Worm (Caenorhabditis elegans): ENCODE results near the gene eak-7.

Gene eak-7

ce11 chrIV:12581046-12581445 is 15.3 kb upstream of the eak-7 start, which contains the start of gene K08E7.6:
Gene K08E7.6 (minus strand): TSS chrIV:12581146.
- no peak for TF ChIP-seq lin-13 (GFP tag; optimal IDR thresholded peaks at IDR 0.05)
- no peak for TF ChIP-seq blmp-1 (tag; optimal IDR thresholded peaks at IDR 0.05; ENCODE audit: insufficient read depth)
- TF ChIP-seq snpc-4 (tag; optimal IDR thresholded peaks at IDR 0.05): no peak

- no peak for TF ChIP-seq nhr-6 (tag; optimal IDR thresholded peaks at IDR 0.05)
- TF ChIP-seq ZK546.5 (tag; optimal IDR thresholded peaks at IDR 0.05): no peak
- no peak for TF ChIP-seq R02D3.7 (tag; optimal IDR thresholded peaks at IDR 0.05)
- no peak for TF ChIP-seq skn-1 (tag; optimal IDR thresholded peaks at IDR 0.05)
- TF ChIP-seq nhr-10 (tag; optimal IDR thresholded peaks at IDR 0.05): no peak
- no peak for TF ChIP-seq ama-1 (optimal IDR thresholded peaks at IDR 0.05)
- no peak for TF ChIP-seq nhr-12 (tag; optimal IDR thresholded peaks at IDR 0.05)
- no peak for TF ChIP-seq unc-62 (GFP tag; optimal IDR thresholded peaks at IDR 0.05)
- no peak for TF ChIP-seq dmd-4 (tag; optimal IDR thresholded peaks at IDR 0.05)
- no peak for TF ChIP-seq sma-9 (GFP tag; optimal IDR thresholded peaks at IDR 0.05)
- no peak for TF ChIP-seq sma-9 (tag; optimal IDR thresholded peaks at IDR 0.05)
- no peak for TF ChIP-seq egl-27 (tag; optimal IDR thresholded peaks at IDR 0.05)
These were observed 8.5 kb upstream of the eak-7 start for ce11 chrIV:12574265-12574664.

ce11 chrIV:12573068-12573467 is 7.3 kb upstream of the eak-7 start, which contains the start of gene K08E7.5:
Gene K08E7.5 (plus strand): TSS chrIV:12573368.
- TF ChIP-seq lin-13 (GFP tag; optimal IDR thresholded peaks at IDR 0.05) (no peak), dmd-4 (tag; optimal IDR thresholded peaks at IDR 0.05) (no peak), unc-55 (GFP tag; optimal IDR thresholded peaks at IDR 0.05) (no peak), R02D3.7 (tag; optimal IDR thresholded peaks at IDR 0.05) (no peak), nhr-10 (tag; optimal IDR thresholded peaks at IDR 0.05) (no peak), nhr-237 (tag; optimal IDR thresholded peaks at IDR 0.05) (no peak), mdl-1 (tag; optimal IDR thresholded peaks at IDR 0.05) (no peak), ama-1 (optimal IDR thresholded peaks at IDR 0.05) (no peak), lsy-2 (tag; optimal IDR thresholded peaks at IDR 0.05) (no peak)

ce11 chrIV:12571047-12571446 is 5.3 kb upstream of the eak-7 start, which contains the start of gene K08E7.4:
Gene K08E7.4 (minus strand): TSS chrIV:12571147.
- TF ChIP-seq nhr-12 (tag; optimal IDR thresholded peaks at IDR 0.05): no peak
- no peak for TF ChIP-seq ama-1 (optimal IDR thresholded peaks at IDR 0.05)
- TF ChIP-seq lsy-2 (tag; optimal IDR thresholded peaks at IDR 0.05): no peak
- TF ChIP-seq ztf-4 (tag; optimal IDR thresholded peaks at IDR 0.05): no peak
- no peak for TF ChIP-seq nhr-10 (tag; optimal IDR thresholded peaks at IDR 0.05)
- no peak for TF ChIP-seq lin-39 (tag; optimal IDR thresholded peaks at IDR 0.05)
- no peak for TF ChIP-seq sma-9 (GFP tag; optimal IDR thresholded peaks at IDR 0.05)
- TF ChIP-seq sma-9 (tag; optimal IDR thresholded peaks at IDR 0.05): no peak
- TF ChIP-seq mdl-1 (tag; optimal IDR thresholded peaks at IDR 0.05): no peak
- no peak for TF ChIP-seq skn-1 (tag; optimal IDR thresholded peaks at IDR 0.05)
- TF ChIP-seq sem-4 (tag; optimal IDR thresholded peaks at IDR 0.05): no peak
- no peak for TF ChIP-seq Y55F3AM.14 (GFP tag; optimal IDR thresholded peaks at IDR 0.05)

ce11 chrIV:12570546-12570945 is 4.8 kb upstream of the eak-7 start:
- TF ChIP-seq ztf-11 (tag; optimal IDR thresholded peaks at IDR 0.05) (no peak), blmp-1 (tag; optimal IDR thresholded peaks at IDR 0.05; ENCODE audit: insufficient read depth) (no peak), ZK546.5 (tag; optimal IDR thresholded peaks at IDR 0.05) (no peak), nhr-129 (tag; optimal IDR thresholded peaks at IDR 0.05) (no peak), lin-11 (tag; optimal IDR thresholded peaks at IDR 0.05) (no peak), sem-4 (tag; optimal IDR thresholded peaks at IDR 0.05) (no peak), dmd-4 (tag; optimal IDR thresholded peaks at IDR 0.05) (no peak), Y55F3AM.14 (GFP tag; optimal IDR thresholded peaks at IDR 0.05) (no peak)

- peak; percentile 55 for TF ChIP-seq C34F6.9 (tag; optimal IDR thresholded peaks at IDR 0.05)
- TF ChIP-seq mdl-1 (tag; optimal IDR thresholded peaks at IDR 0.05): no peak
- no peak for TF ChIP-seq elt-3 (tag; optimal IDR thresholded peaks at IDR 0.05)
- no peak for TF ChIP-seq ztf-1 (GFP tag; conservative IDR thresholded peaks at IDR 0.05)
- no peak for TF ChIP-seq nhr-25 (tag; optimal IDR thresholded peaks at IDR 0.05)
- TF ChIP-seq ztf-4 (tag; optimal IDR thresholded peaks at IDR 0.05): no peak
- no peak for TF ChIP-seq Y55F3AM.14 (GFP tag; optimal IDR thresholded peaks at IDR 0.05)
- no peak for TF ChIP-seq nhr-10 (tag; optimal IDR thresholded peaks at IDR 0.05)
- peak; percentile 4 for TF ChIP-seq fos-1 (tag; optimal IDR thresholded peaks at IDR 0.05)
- TF ChIP-seq alr-1 (tag; optimal IDR thresholded peaks at IDR 0.05): no peak
- TF ChIP-seq elt-1 (tag; optimal IDR thresholded peaks at IDR 0.05): no peak
- TF ChIP-seq F13H6.1 (tag; optimal IDR thresholded peaks at IDR 0.05): peak; percentile 49
- no peak for TF ChIP-seq unc-55 (GFP tag; optimal IDR thresholded peaks at IDR 0.05)
- no peak for TF ChIP-seq ztf-11 (tag; optimal IDR thresholded peaks at IDR 0.05)
- TF ChIP-seq gmeb-1 (tag; optimal IDR thresholded peaks at IDR 0.05): no peak
- no peak for TF ChIP-seq nhr-77 (tag; optimal IDR thresholded peaks at IDR 0.05)
- TF ChIP-seq ceh-82 (tag; optimal IDR thresholded peaks at IDR 0.05): no peak
- no peak for TF ChIP-seq nhr-237 (tag; optimal IDR thresholded peaks at IDR 0.05)
- no peak for TF ChIP-seq nhr-129 (tag; optimal IDR thresholded peaks at IDR 0.05)
- TF ChIP-seq R02D3.7 (tag; optimal IDR thresholded peaks at IDR 0.05): no peak
- no peak for TF ChIP-seq nhr-12 (tag; optimal IDR thresholded peaks at IDR 0.05)
- TF ChIP-seq unc-62 (GFP tag; optimal IDR thresholded peaks at IDR 0.05): no peak
- TF ChIP-seq nhr-11 (tag; optimal IDR thresholded peaks at IDR 0.05): no peak
- no peak for TF ChIP-seq ama-1 (optimal IDR thresholded peaks at IDR 0.05)
- TF ChIP-seq lin-11 (tag; optimal IDR thresholded peaks at IDR 0.05): no peak
- TF ChIP-seq lin-13 (GFP tag; optimal IDR thresholded peaks at IDR 0.05): no peak
- no peak for TF ChIP-seq skn-1 (tag; optimal IDR thresholded peaks at IDR 0.05)
- peak; percentile 24 for TF ChIP-seq crh-2 (tag; optimal IDR thresholded peaks at IDR 0.05)
These were observed 1.6 kb upstream of the eak-7 start, which contains the start of the genes hsb-1 and let-99 for ce11 chrIV:12567176-12567892. Gene hsb-1 (minus strand): TSS chrIV:12567226. Gene let-99 (plus strand): TSS chrIV:12567842.
